Fruit fly (Drosophila melanogaster) ovary, adult (tissue): ENCODE data around the gene Dab.

Experiments used
- CG17801 ChIP-seq: fragments of 200-800 bp; optimal IDR thresholded peaks from 2 replicates; lab custom pipeline; 2019; ENCODE audit warnings: missing biosample characterization, mild to moderate bottlenecking, missing genetic modification characterization, moderate library complexity; ENCODE audit not compliant: partially characterized antibody

Gene Dab

dm6 chr3L:16693844-16694243, 18.1 kb upstream of the Dab start:
- TF ChIP-seq CG17801 (GFP tag; lab: Kevin White, UChicago) = no peak

DNA sequence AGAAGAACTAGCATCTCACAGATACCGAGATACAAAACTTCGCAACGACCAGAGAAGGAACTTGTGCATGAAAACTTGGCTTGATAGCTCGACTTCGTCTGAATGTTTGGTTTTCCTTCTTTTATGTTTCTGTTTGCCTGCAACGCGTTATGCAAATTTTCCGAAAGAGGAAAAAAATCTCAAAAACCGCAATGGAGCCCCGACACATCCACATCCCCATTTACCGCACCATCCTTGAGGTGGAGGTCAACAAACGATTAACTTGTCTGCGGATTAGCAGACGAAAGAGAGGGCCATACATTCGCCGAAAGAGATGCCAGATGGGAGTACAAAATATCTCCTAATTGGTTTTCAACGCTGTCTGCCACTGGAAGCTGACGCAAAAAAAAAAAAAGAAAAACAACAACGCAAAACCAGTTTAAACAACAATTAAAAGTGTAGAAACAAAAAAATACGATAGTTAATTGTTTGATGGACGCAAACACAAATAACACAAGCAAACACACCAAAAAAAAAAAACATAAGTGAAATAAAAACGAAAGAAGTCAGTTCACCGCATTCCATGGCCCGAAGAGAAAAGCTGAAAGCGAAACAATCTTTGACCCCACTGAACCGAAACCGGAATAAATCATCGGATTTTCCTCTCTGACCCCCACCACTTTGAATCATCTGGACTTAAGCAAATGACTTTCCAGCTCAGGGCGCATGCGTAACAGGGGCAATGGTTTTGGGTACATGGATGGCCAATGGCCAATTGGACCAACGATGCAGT, 16.7 kb upstream of the Dab start:
- no peak for TF ChIP-seq CG17801 (GFP tag; lab: Kevin White, UChicago)

- TF ChIP-seq CG17801 (GFP tag; lab: Kevin White, UChicago) = peak; percentile 4
These were observed 14.9 kb upstream of the Dab start for dm6 chr3L:16697069-16697468.

- TF ChIP-seq CG17801 (GFP tag; lab: Kevin White, UChicago) = no peak
These were observed 13.8 kb upstream of the Dab start for dm6 chr3L:16698089-16698488.

- no peak for TF ChIP-seq CG17801 (GFP tag; lab: Kevin White, UChicago)
These were observed 12.5 kb upstream of the Dab start for dm6 chr3L:16699292-16700026.

dm6 chr3L:16702866-16703265, 9.1 kb upstream of the Dab start:
- TF ChIP-seq CG17801 (GFP tag; lab: Kevin White, UChicago) = no peak

DNA sequence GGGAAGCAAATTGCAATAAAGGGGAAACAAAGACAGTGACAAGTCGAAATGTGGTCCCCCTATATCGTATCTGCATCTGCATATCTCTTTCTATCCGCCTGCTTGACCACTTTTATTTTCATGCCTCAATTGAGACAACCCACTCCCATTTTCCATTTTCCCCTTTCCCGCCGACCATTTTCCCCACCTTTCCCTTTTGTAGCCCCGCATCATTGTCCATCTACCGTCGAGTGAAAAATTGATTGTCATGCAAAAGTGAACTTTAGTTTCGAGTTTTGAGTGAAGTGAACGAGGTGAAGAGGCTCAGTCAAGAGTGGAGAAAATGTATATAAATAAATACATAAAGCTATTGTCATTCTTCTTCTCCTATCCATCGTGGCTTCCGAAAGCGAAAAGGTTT, 7.7 kb upstream of the Dab start:
- no peak for TF ChIP-seq CG17801 (GFP tag; lab: Kevin White, UChicago)

DNA sequence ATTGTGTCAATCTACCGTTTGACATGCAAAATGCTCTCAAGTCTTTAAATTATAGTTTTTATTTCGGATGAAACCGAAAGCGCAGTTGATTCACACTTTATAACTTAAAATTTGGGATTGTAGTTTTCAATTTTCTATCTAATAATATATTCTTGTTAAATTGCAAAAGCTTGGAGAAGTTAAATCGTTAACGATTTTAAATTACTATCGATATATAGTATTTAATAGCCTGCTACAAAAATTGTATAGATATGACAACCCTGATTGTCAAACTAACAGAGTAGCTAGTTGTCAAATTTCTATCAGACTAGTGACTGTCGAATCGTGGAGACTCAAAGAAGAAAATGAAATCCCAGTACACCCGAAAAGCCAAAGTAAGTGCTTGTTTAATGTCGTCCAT, 7.3 kb upstream of the Dab start, which contains the start of gene CG9692:
Gene CG9692 (plus strand): TSS at position 301 of the 400 bp plus-strand sequence.
- TF ChIP-seq CG17801 (GFP tag; lab: Kevin White, UChicago) = no peak

- no peak for TF ChIP-seq CG17801 (GFP tag; lab: Kevin White, UChicago)
These were observed 6.3 kb upstream of the Dab start for dm6 chr3L:16705630-16706029.

DNA sequence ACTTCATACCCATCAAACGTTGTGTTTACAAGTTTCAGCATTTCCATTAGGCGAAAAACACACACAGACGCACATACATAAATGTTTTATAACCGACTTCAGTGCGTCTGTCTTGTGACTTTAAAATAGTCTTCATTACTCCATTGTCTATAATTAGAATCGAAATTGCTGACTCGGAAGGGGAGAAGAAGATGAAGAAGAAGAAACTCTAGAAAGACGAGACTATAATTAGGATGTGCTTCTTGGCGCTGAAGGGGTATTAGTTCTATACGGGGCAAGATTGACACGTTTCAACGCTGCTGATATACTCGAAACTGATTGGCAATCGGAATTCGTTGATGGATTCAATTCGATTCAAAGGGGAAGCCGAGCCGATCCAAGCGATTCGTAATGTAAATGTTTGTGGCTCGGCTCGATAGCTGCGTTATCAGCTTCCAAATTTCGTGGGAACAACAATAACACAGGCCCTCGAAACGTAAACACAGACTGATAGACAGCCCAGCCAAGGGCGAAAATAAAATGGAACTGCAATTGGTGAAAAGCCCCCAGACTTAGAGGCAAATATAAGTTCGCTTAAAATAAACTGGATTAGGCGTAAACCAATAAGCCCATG, 3.1 kb upstream of the Dab start:
- no peak for TF ChIP-seq CG17801 (GFP tag; lab: Kevin White, UChicago)

DNA sequence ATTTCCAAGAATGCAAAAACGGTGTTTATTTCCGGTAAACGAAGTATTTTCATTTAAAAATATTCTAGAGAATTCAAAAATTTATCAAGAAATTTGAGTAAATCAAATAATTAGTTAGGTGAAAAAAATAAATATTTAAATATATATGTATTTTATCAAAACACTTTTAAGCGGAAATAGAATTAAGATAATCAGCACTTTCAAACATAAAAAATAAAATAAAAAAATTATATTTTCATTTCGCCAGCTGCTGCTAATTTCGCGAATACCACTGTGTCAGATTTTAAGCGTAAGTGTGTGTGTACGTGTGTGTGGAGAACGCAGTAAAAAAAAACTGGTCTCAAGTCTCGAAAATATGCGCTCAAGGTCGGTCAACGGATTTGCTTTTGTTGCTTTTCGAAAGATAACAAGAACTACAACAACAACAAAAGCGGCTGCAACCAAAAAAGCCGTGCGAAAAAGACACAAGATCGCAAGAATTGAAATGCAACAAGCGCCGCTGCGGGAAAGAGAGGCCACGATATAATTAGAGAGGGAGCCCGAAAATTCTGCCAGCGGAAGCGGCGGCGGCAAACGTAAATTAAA, 2.2 kb upstream of the Dab start:
- TF ChIP-seq CG17801 (GFP tag; lab: Kevin White, UChicago) = peak; percentile 74

dm6 chr3L:16710258-16711020, 1.5 kb upstream of the Dab start:
- peak; percentile 79 for TF ChIP-seq CG17801 (GFP tag; lab: Kevin White, UChicago)

DNA sequence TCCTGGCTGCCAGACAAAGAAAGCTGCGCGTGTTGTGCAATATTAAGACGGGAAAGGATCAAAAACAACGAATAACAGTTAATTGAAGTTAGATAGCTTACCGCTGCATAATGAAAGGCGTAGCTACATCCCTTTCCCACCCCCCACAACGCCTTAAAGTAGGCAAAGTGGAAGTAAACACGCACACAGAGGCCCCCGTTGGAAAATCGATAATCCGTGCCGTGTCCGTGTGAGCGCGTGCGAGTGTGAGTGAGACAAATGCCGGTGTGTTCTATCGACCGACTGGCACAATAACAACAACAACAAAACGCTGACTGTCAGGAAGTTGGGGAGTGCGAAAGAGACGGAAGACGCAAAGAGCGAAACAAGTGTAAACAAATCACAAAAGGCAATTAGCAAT, 445 bp downstream of the Dab start:
- TF ChIP-seq CG17801 (GFP tag; lab: Kevin White, UChicago) = no peak

dm6 chr3L:16713446-16714192, 1.7 kb downstream of the Dab start:
- no peak for TF ChIP-seq CG17801 (GFP tag; lab: Kevin White, UChicago)
